Worm (Caenorhabditis elegans): ENCODE measurements around the gene F25D1.8.

DNA sequence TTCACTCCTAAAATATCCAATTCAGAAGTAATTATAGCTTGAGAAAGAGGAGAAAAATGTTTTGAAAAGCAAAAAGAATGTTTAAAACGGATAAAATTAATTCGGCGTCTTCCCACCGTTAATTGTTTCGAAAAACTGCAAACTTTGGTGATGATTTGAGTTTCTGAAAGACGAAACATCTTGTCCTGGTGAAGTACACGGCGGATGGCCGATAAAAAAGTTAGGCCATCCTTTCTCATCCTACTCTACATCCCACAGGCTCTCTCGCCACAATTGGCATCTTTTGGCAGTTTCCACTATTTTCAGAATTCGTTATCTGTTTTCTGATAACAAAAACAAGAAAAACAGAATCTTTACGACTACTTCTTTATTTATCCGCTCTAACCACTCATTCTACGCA is 13.3 kb upstream of the F25D1.8 start, which contains the start of the genes C35A5.8 and hda-11:
- TF ChIP-seq ceh-6 (GFP tag; optimal IDR thresholded peaks at IDR 0.05) (no peak), pha-4 (tag; optimal IDR thresholded peaks at IDR 0.05) (no peak), fax-1 (tag; optimal IDR thresholded peaks at IDR 0.05) (peak; percentile 39), elt-2 (tag; optimal IDR thresholded peaks at IDR 0.05) (peak; percentile 78), ttx-3 (tag; optimal IDR thresholded peaks at IDR 0.05) (peak; percentile 25), eyg-1 (tag; optimal IDR thresholded peaks at IDR 0.05) (no peak)

All from whole organism, late embryonic.